Worm (Caenorhabditis elegans) whole organism, young adult: ENCODE measurements around the gene ceh-22.

Source experiments
- C17E4.6 ChIP-seq: fragments of 200-800 bp; sonication (Bioruptor generic); IDR thresholded peaks from 2 replicates; pipeline ENCODE4 v1.3.6; 2022; ENCODE audit warnings: missing genetic modification reagents, missing genetic modification characterization, missing compliant biosample characterization
- F10E7.11 ChIP-seq: sonication (generic microtip); optimal IDR thresholded peaks from 2 replicates; lab custom pipeline; 2017; ENCODE audit warnings: mild to moderate bottlenecking, missing genetic modification characterization, moderate library complexity, missing compliant biosample characterization
- F37B4.10 ChIP-seq: fragments of 200-800 bp; sonication (Bioruptor generic); IDR thresholded peaks from 2 replicates; pipeline ENCODE4 v1.3.6; 2022; ENCODE audit warnings: missing genetic modification characterization, missing compliant biosample characterization
- F49E8.2 ChIP-seq: sonication (generic microtip); optimal IDR thresholded peaks from 3 replicates; lab custom pipeline; 2017; ENCODE audit warnings: missing genetic modification characterization, mild to moderate bottlenecking, missing compliant biosample characterization, antibody characterized with exemption, moderate library complexity; ENCODE audit not compliant: insufficient read depth
- F57A8.1 ChIP-seq: fragments of 200-800 bp; sonication (Bioruptor generic); optimal IDR thresholded peaks from 2 replicates; lab custom pipeline; 2018; ENCODE audit warnings: mild to moderate bottlenecking, missing genetic modification characterization, moderate library complexity, missing compliant biosample characterization
- F57C9.4 ChIP-seq: sonication (generic microtip); optimal IDR thresholded peaks from 2 replicates; lab custom pipeline; 2017; ENCODE audit warnings: mild to moderate bottlenecking, missing genetic modification characterization, missing compliant biosample characterization
- K11D2.4 ChIP-seq: fragments of 200-800 bp; sonication (Bioruptor generic); IDR thresholded peaks from 2 replicates; pipeline ENCODE4 v1.3.6; 2022; ENCODE audit warnings: missing genetic modification reagents, missing genetic modification characterization, missing compliant biosample characterization
- T26A5.8 ChIP-seq: sonication (generic microtip); optimal IDR thresholded peaks from 2 replicates; lab custom pipeline; 2016; ENCODE audit warnings: missing genetic modification characterization, missing compliant biosample characterization
- Y67H2A.10 ChIP-seq: fragments of 200-800 bp; sonication (Bioruptor generic); conservative IDR thresholded peaks from 2 replicates; pipeline ENCODE4 v1.3.6; 2022; ENCODE audit warnings: missing genetic modification reagents, missing genetic modification characterization, missing compliant biosample characterization
- Y79H2A.3 ChIP-seq: fragments of 200-800 bp; sonication (Bioruptor generic); conservative IDR thresholded peaks from 2 replicates; pipeline ENCODE4 v1.3.6; 2022; ENCODE audit warnings: missing genetic modification reagents, missing genetic modification characterization, missing compliant biosample characterization
- aptf-2 ChIP-seq: fragments of 200-800 bp; sonication (Bioruptor generic); conservative IDR thresholded peaks from 2 replicates; pipeline ENCODE4 v1.3.6; 2022; ENCODE audit warnings: missing genetic modification reagents, missing genetic modification characterization, missing compliant biosample characterization
- atf-7 ChIP-seq: sonication (generic microtip); optimal IDR thresholded peaks from 2 replicates; lab custom pipeline; 2017; ENCODE audit warnings: mild to moderate bottlenecking, missing genetic modification characterization, missing compliant biosample characterization
- bed-2 ChIP-seq: fragments of 200-800 bp; sonication (Bioruptor generic); IDR thresholded peaks from 2 replicates; pipeline ENCODE4 v1.3.6; 2022; ENCODE audit warnings: missing genetic modification reagents, missing genetic modification characterization, missing compliant biosample characterization
- cebp-2 ChIP-seq: fragments of 200-800 bp; sonication (Bioruptor generic); IDR thresholded peaks from 2 replicates; pipeline ENCODE4 v1.3.6; 2022; ENCODE audit warnings: missing genetic modification characterization, missing compliant biosample characterization
- ceh-100 ChIP-seq: fragments of 200-800 bp; sonication (Bioruptor generic); IDR thresholded peaks from 2 replicates; pipeline ENCODE4 v1.3.6; 2022; ENCODE audit warnings: missing genetic modification reagents, missing genetic modification characterization, missing compliant biosample characterization
- ceh-40 ChIP-seq: fragments of 200-800 bp; sonication (Bioruptor generic); IDR thresholded peaks from 2 replicates; pipeline ENCODE4 v1.3.6; 2022; ENCODE audit warnings: missing genetic modification characterization, missing compliant biosample characterization
- egl-44 ChIP-seq: fragments of 200-800 bp; sonication (Bioruptor generic); IDR thresholded peaks from 2 replicates; pipeline ENCODE4 v1.3.6; 2022; ENCODE audit warnings: missing genetic modification reagents, missing genetic modification characterization, missing compliant biosample characterization
- egrh-3 ChIP-seq: fragments of 200-800 bp; sonication (Bioruptor generic); IDR thresholded peaks from 2 replicates; pipeline ENCODE4 v1.3.6; 2022; ENCODE audit warnings: missing genetic modification reagents, missing genetic modification characterization, missing compliant biosample characterization
- hlh-26 ChIP-seq: fragments of 200-800 bp; sonication (Bioruptor generic); conservative IDR thresholded peaks from 2 replicates; pipeline ENCODE4 v1.3.6; 2022; ENCODE audit warnings: missing genetic modification reagents, missing genetic modification characterization, missing compliant biosample characterization
- hrde-1 ChIP-seq: sonication (generic microtip); optimal IDR thresholded peaks from 2 replicates; lab custom pipeline; 2016; ENCODE audit warnings: missing genetic modification characterization, mild to moderate bottlenecking, missing compliant biosample characterization, moderate library complexity, missing genotype, missing genetic modification reagents, borderline replicate concordance
- hsf-1 ChIP-seq: fragments of 200-800 bp; sonication (Bioruptor generic); IDR thresholded peaks from 2 replicates; pipeline ENCODE4 v1.3.6; 2022; ENCODE audit warnings: missing genetic modification reagents, missing genetic modification characterization, missing compliant biosample characterization
- lir-1 ChIP-seq: fragments of 200-800 bp; sonication (Bioruptor generic); conservative IDR thresholded peaks from 2 replicates; pipeline ENCODE4 v1.3.6; 2022; ENCODE audit warnings: missing genetic modification reagents, missing genetic modification characterization, missing compliant biosample characterization
- lsl-1 ChIP-seq: fragments of 200-800 bp; sonication (Bioruptor generic); optimal IDR thresholded peaks from 2 replicates; lab custom pipeline; 2018; ENCODE audit warnings: mild to moderate bottlenecking, missing genetic modification characterization, moderate library complexity, missing compliant biosample characterization
- mcd-1 ChIP-seq: fragments of 200-800 bp; sonication (Bioruptor generic); IDR thresholded peaks from 2 replicates; pipeline ENCODE4 v1.3.6; 2022; ENCODE audit warnings: missing genetic modification reagents, missing genetic modification characterization, missing compliant biosample characterization
- nfyb-1 ChIP-seq: fragments of 200-800 bp; sonication (Bioruptor generic); IDR thresholded peaks from 2 replicates; pipeline ENCODE4 v1.3.6; 2022; ENCODE audit warnings: missing genetic modification reagents, missing genetic modification characterization, missing compliant biosample characterization
- nhr-179 ChIP-seq: sonication (generic microtip); optimal IDR thresholded peaks from 2 replicates; lab custom pipeline; 2016; ENCODE audit warnings: mild to moderate bottlenecking, missing genetic modification characterization, missing compliant biosample characterization
- nhr-80 ChIP-seq: sonication (generic microtip); optimal IDR thresholded peaks from 2 replicates; lab custom pipeline; 2016; ENCODE audit warnings: missing genetic modification characterization, missing compliant biosample characterization
- rec-8 ChIP-seq, 2 experiments: sonication (generic microtip); optimal IDR thresholded peaks; 2 replicates each; lab custom pipeline; 2016; ENCODE audit warnings: mild to moderate bottlenecking in 2 of 2, missing genetic modification characterization in 2 of 2, missing genetic modification reagents in 2 of 2, missing genotype in 2 of 2, missing biosample characterization in 1 of 2, missing compliant biosample characterization in 1 of 2, moderate library complexity in 1 of 2
- repo-1 ChIP-seq: sonication (generic microtip); optimal IDR thresholded peaks from 2 replicates; lab custom pipeline; 2017; ENCODE audit warnings: mild to moderate bottlenecking, missing genetic modification characterization, missing compliant biosample characterization
- sea-2 ChIP-seq: fragments of 200-800 bp; sonication (Bioruptor generic); IDR thresholded peaks from 2 replicates; pipeline ENCODE4 v1.3.6; 2022; ENCODE audit warnings: missing genetic modification characterization, missing compliant biosample characterization
- snpc-1.3 ChIP-seq: sonication (generic microtip); optimal IDR thresholded peaks from 2 replicates; lab custom pipeline; 2017; ENCODE audit warnings: missing genetic modification characterization, mild to moderate bottlenecking, missing compliant biosample characterization, antibody characterized with exemption, moderate library complexity, missing genotype, missing genetic modification reagents; ENCODE audit not compliant: insufficient read depth
- somi-1 ChIP-seq: fragments of 200-800 bp; sonication (Bioruptor generic); optimal IDR thresholded peaks from 2 replicates; lab custom pipeline; 2018; ENCODE audit warnings: mild to moderate bottlenecking, missing genetic modification characterization, missing compliant biosample characterization
- tbx-9 ChIP-seq: sonication (generic microtip); optimal IDR thresholded peaks from 2 replicates; lab custom pipeline; 2016; ENCODE audit warnings: borderline replicate concordance, missing genetic modification characterization, inconsistent platforms, missing compliant biosample characterization
- tlf-1 ChIP-seq: fragments of 200-800 bp; sonication (Bioruptor generic); optimal IDR thresholded peaks from 2 replicates; lab custom pipeline; 2018; ENCODE audit warnings: mild to moderate bottlenecking, missing genetic modification characterization, missing compliant biosample characterization
- zim-3 ChIP-seq: sonication (generic microtip); optimal IDR thresholded peaks from 2 replicates; lab custom pipeline; 2017; ENCODE audit warnings: mild to moderate bottlenecking, missing genetic modification characterization, moderate library complexity, missing compliant biosample characterization
- ztf-18 ChIP-seq: sonication (generic microtip); optimal IDR thresholded peaks from 2 replicates; lab custom pipeline; 2016; ENCODE audit warnings: missing genotype, mild to moderate bottlenecking, missing genetic modification characterization, missing compliant biosample characterization
- ztf-3 ChIP-seq: fragments of 200-800 bp; sonication (Bioruptor generic); optimal IDR thresholded peaks from 2 replicates; lab custom pipeline; 2018; ENCODE audit warnings: mild to moderate bottlenecking, missing genetic modification characterization, missing compliant biosample characterization
- ztf-6 ChIP-seq: fragments of 200-800 bp; sonication (Bioruptor generic); IDR thresholded peaks from 2 replicates; pipeline ENCODE4 v1.3.6; 2022; ENCODE audit warnings: missing genetic modification reagents, missing genetic modification characterization, missing compliant biosample characterization

ceh-22 gene

ce11 chrV:10715158-10716152 is 43.7 kb downstream of the ceh-22 start (continued):
- TF ChIP-seq ztf-3 (GFP tag; lab: Kevin White, UChicago) (peak; percentile 70), K11D2.4 (GFP tag; lab: Robert Waterston, UW) (peak; percentile 95), atf-7 (tag; lab: Kevin White, UChicago) (peak; percentile 92), hsf-1 (GFP tag; lab: Robert Waterston, UW) (0 out of 2 replicates have a peak, but pooled peaks have one; percentile 38), lsl-1 (GFP tag; lab: Kevin White, UChicago) (no peak), F10E7.11 (tag; lab: Kevin White, UChicago) (peak; percentile 57), tbx-9 (tag; lab: Kevin White, UChicago) (no peak), hrde-1 (tag; lab: Kevin White, UChicago) (no peak), ztf-6 (GFP tag; lab: Robert Waterston, UW) (peak; percentile 74; the same call in 1 of the 2 replicates), tlf-1 (GFP tag; lab: Kevin White, UChicago) (peak; percentile 29), mcd-1 (GFP tag; lab: Robert Waterston, UW) (peak; percentile 80), nhr-179 (tag; lab: Kevin White, UChicago) (no peak), aptf-2 (GFP tag; lab: Robert Waterston, UW) (no peak), zim-3 (tag; lab: Kevin White, UChicago) (peak; percentile 33), sea-2 (0 out of 2 replicates have a peak, but pooled peaks have one; percentile 50), C17E4.6 (GFP tag; lab: Robert Waterston, UW) (no peak), ceh-40 (GFP tag; lab: Robert Waterston, UW) (no peak), Y67H2A.10 (GFP tag; lab: Robert Waterston, UW) (0 out of 2 replicates have a peak, but pooled peaks have one; percentile 13), F37B4.10 (GFP tag; lab: Robert Waterston, UW) (0 out of 2 replicates have a peak, but pooled peaks have one; percentile 10), hlh-26 (GFP tag; lab: Robert Waterston, UW) (no peak), F57A8.1 (GFP tag; lab: Kevin White, UChicago) (no peak), lir-1 (GFP tag; lab: Robert Waterston, UW) (peak; percentile 62), snpc-1.3 (tag; lab: Kevin White, UChicago) (no peak), egrh-3 (GFP tag; lab: Robert Waterston, UW) (peak; percentile 94), T26A5.8 (no peak), rec-8 (tag; optimal IDR thresholded peaks at IDR 0.05; lab: Kevin White, UChicago) (no peak), ztf-18 (tag; lab: Kevin White, UChicago) (peak; percentile 12), ceh-100 (GFP tag; lab: Robert Waterston, UW) (peak; percentile 68), F57C9.4 (tag; lab: Kevin White, UChicago) (no peak), nfyb-1 (GFP tag; lab: Robert Waterston, UW) (peak; percentile 91), somi-1 (GFP tag; lab: Kevin White, UChicago) (peak; percentile 96), repo-1 (tag; lab: Kevin White, UChicago) (peak; percentile 5), F49E8.2 (tag; lab: Kevin White, UChicago) (no peak), cebp-2 (GFP tag; lab: Robert Waterston, UW) (no peak), egl-44 (GFP tag; lab: Robert Waterston, UW) (peak; percentile 74; the same call in 1 of the 2 replicates), nhr-80 (tag; lab: Kevin White, UChicago) (peak; percentile 3), Y79H2A.3 (GFP tag; lab: Robert Waterston, UW) (0 out of 2 replicates have a peak, but pooled peaks have one; percentile 53), bed-2 (no peak)
